Fruit fly (Drosophila melanogaster) whole organism, embryonic: ENCODE results near the gene Cnb.

Experiments used
- Blimp-1 ChIP-seq: fragments of 200-800 bp; sonication (Bioruptor generic); optimal IDR thresholded peaks from 3 replicates; lab custom pipeline; 2018; ENCODE audit warnings: missing biosample characterization, missing genetic modification characterization, mild to moderate bottlenecking, moderate library complexity, missing genetic modification reagents
- CG10274 ChIP-seq: fragments of 200-800 bp; sonication (Bioruptor generic); optimal IDR thresholded peaks from 3 replicates; lab custom pipeline; 2017; ENCODE audit warnings: missing biosample characterization, mild to moderate bottlenecking, missing genetic modification characterization
- CG11695 ChIP-seq: fragments of 200-800 bp; sonication (Bioruptor generic); IDR thresholded peaks from 3 replicates; pipeline ENCODE4 v1.3.6; 2022; ENCODE audit warnings: missing biosample characterization, missing genetic modification characterization
- CG12071 ChIP-seq: fragments of 200-800 bp; sonication (Bioruptor generic); optimal IDR thresholded peaks from 3 replicates; lab custom pipeline; 2018; ENCODE audit warnings: missing biosample characterization, mild to moderate bottlenecking, missing genetic modification characterization
- CG12219 ChIP-seq: fragments of 200-800 bp; sonication (Bioruptor generic); optimal IDR thresholded peaks from 3 replicates; lab custom pipeline; 2018; ENCODE audit warnings: missing biosample characterization, mild to moderate bottlenecking, missing genetic modification characterization
- CG12236 ChIP-seq: fragments of 200-800 bp; sonication (Bioruptor generic); optimal IDR thresholded peaks from 2 replicates; lab custom pipeline; 2016; ENCODE audit warnings: missing biosample characterization, missing genetic modification characterization
- CG12769 ChIP-seq: fragments of 200-800 bp; sonication (Bioruptor generic); optimal IDR thresholded peaks from 2 replicates; lab custom pipeline; 2019; ENCODE audit warnings: missing biosample characterization, mild to moderate bottlenecking, missing genetic modification characterization, moderate library complexity
- CG12942 ChIP-seq: fragments of 200-800 bp; sonication (Bioruptor generic); optimal IDR thresholded peaks from 3 replicates; lab custom pipeline; 2016; ENCODE audit warnings: missing biosample characterization, missing genetic modification characterization
- CG14014 ChIP-seq: fragments of 200-800 bp; sonication (Bioruptor generic); IDR thresholded peaks from 2 replicates; pipeline ENCODE4 v1.3.6; 2022; ENCODE audit warnings: missing biosample characterization, missing genetic modification characterization
- CG14710 ChIP-seq: fragments of 200-800 bp; sonication (Bioruptor generic); optimal IDR thresholded peaks from 3 replicates; lab custom pipeline; 2019; ENCODE audit warnings: missing biosample characterization, mild to moderate bottlenecking, missing genetic modification characterization, moderate library complexity
- CG15269 ChIP-seq: fragments of 200-800 bp; sonication (Bioruptor generic); optimal IDR thresholded peaks from 2 replicates; lab custom pipeline; 2018; ENCODE audit warnings: missing biosample characterization, mild to moderate bottlenecking, missing genetic modification characterization, moderate library complexity
- CG16863 ChIP-seq: fragments of 200-800 bp; sonication (Bioruptor generic); optimal IDR thresholded peaks from 3 replicates; lab custom pipeline; 2016; ENCODE audit warnings: missing biosample characterization, missing genetic modification characterization
- CG17568 ChIP-seq: fragments of 200-800 bp; sonication (Bioruptor generic); optimal IDR thresholded peaks from 2 replicates; lab custom pipeline; 2018; ENCODE audit warnings: missing biosample characterization, mild to moderate bottlenecking, missing genetic modification characterization, moderate library complexity
- CG3281 ChIP-seq: fragments of 200-800 bp; sonication (Bioruptor generic); optimal IDR thresholded peaks from 3 replicates; lab custom pipeline; 2017; ENCODE audit warnings: missing biosample characterization, mild to moderate bottlenecking, missing genetic modification characterization
- CG34376 ChIP-seq: fragments of 200-800 bp; sonication (Bioruptor generic); optimal IDR thresholded peaks from 2 replicates; lab custom pipeline; 2018; ENCODE audit warnings: missing biosample characterization, mild to moderate bottlenecking, missing genetic modification characterization
- CG3995 ChIP-seq: fragments of 200-800 bp; sonication (Bioruptor generic); optimal IDR thresholded peaks from 3 replicates; lab custom pipeline; 2016; ENCODE audit warnings: missing biosample characterization, missing genetic modification characterization
- CG4360 ChIP-seq: fragments of 200-800 bp; sonication (Bioruptor generic); IDR thresholded peaks from 2 replicates; pipeline ENCODE4 v1.3.6; 2022; ENCODE audit warnings: missing biosample characterization, missing genetic modification characterization
- CG7271 ChIP-seq: fragments of 200-800 bp; sonication (Bioruptor generic); optimal IDR thresholded peaks from 2 replicates; lab custom pipeline; 2018; ENCODE audit warnings: missing biosample characterization, mild to moderate bottlenecking, missing genetic modification characterization, moderate library complexity
- CG8765 ChIP-seq: fragments of 200-800 bp; sonication (Bioruptor generic); IDR thresholded peaks from 2 replicates; pipeline ENCODE4 v1.3.6; 2022; ENCODE audit warnings: missing biosample characterization, missing genetic modification characterization
- CG9609 ChIP-seq: fragments of 200-800 bp; sonication (Bioruptor generic); optimal IDR thresholded peaks from 3 replicates; lab custom pipeline; 2016; ENCODE audit warnings: missing biosample characterization, missing genetic modification characterization
- CG9797 ChIP-seq: fragments of 200-800 bp; sonication (Bioruptor generic); optimal IDR thresholded peaks from 3 replicates; lab custom pipeline; 2018; ENCODE audit warnings: missing biosample characterization, mild to moderate bottlenecking, missing genetic modification characterization
- D19B ChIP-seq: fragments of 200-800 bp; sonication (Bioruptor generic); optimal IDR thresholded peaks from 2 replicates; lab custom pipeline; 2017; ENCODE audit warnings: missing biosample characterization, mild to moderate bottlenecking, missing genetic modification characterization
- Dek ChIP-seq: fragments of 200-800 bp; sonication (Bioruptor generic); optimal IDR thresholded peaks from 3 replicates; lab custom pipeline; 2019; ENCODE audit warnings: missing biosample characterization, mild to moderate bottlenecking, missing genetic modification characterization, moderate library complexity
- Dll ChIP-seq: fragments of 200-800 bp; sonication (Bioruptor generic); IDR thresholded peaks from 4 replicates; pipeline ENCODE4 v1.3.6; 2022; ENCODE audit warnings: missing biosample characterization, missing genetic modification characterization; ENCODE audit not compliant: partially characterized antibody
- Dp ChIP-seq: fragments of 200-800 bp; sonication (Bioruptor generic); optimal IDR thresholded peaks from 2 replicates; lab custom pipeline; 2018; ENCODE audit warnings: missing biosample characterization, mild to moderate bottlenecking, missing genetic modification characterization, moderate library complexity
- Fer1 ChIP-seq: fragments of 200-800 bp; sonication (Bioruptor generic); optimal IDR thresholded peaks from 2 replicates; lab custom pipeline; 2017; ENCODE audit warnings: missing biosample characterization, mild to moderate bottlenecking, missing genetic modification characterization
- HLHmδ ChIP-seq: fragments of 200-800 bp; sonication (Bioruptor generic); optimal IDR thresholded peaks from 2 replicates; lab custom pipeline; 2018; ENCODE audit warnings: missing biosample characterization, mild to moderate bottlenecking, missing genetic modification characterization, moderate library complexity
- HmgD ChIP-seq: fragments of 200-800 bp; sonication (Bioruptor generic); optimal IDR thresholded peaks from 3 replicates; lab custom pipeline; 2016; ENCODE audit warnings: missing biosample characterization, missing genetic modification characterization
- Hr78 ChIP-seq, 2 experiments: fragments of 200-800 bp in 1 of 2; fragments of >200 bp in 1 of 2; sonication (Bioruptor generic) in 1 of 2; optimal IDR thresholded peaks; 2 replicates each; lab custom pipeline; 2017 to 2019; ENCODE audit warnings: missing biosample characterization in 2 of 2, missing genetic modification characterization in 2 of 2, mild to moderate bottlenecking in 1 of 2, moderate library complexity in 1 of 2
- Sry-δ ChIP-seq: fragments of 200-800 bp; sonication (Bioruptor generic); optimal IDR thresholded peaks from 2 replicates; lab custom pipeline; 2016; ENCODE audit warnings: missing biosample characterization, missing genetic modification characterization
- ato ChIP-seq: fragments of 200-800 bp; sonication (Bioruptor generic); IDR thresholded peaks from 2 replicates; pipeline ENCODE4 v1.3.6; 2022; ENCODE audit warnings: missing biosample characterization, missing genetic modification characterization; ENCODE audit not compliant: partially characterized antibody
- bab2 ChIP-seq: fragments of 200-800 bp; sonication (Bioruptor generic); optimal IDR thresholded peaks from 2 replicates; lab custom pipeline; 2016; ENCODE audit warnings: missing biosample characterization, missing genetic modification characterization
- caup ChIP-seq: fragments of 200-800 bp; sonication (Bioruptor generic); optimal IDR thresholded peaks from 3 replicates; lab custom pipeline; 2017; ENCODE audit warnings: missing biosample characterization, mild to moderate bottlenecking, missing genetic modification characterization, moderate library complexity; ENCODE audit not compliant: severe bottlenecking
- chn ChIP-seq: fragments of 200-800 bp; sonication (Bioruptor generic); optimal IDR thresholded peaks from 2 replicates; lab custom pipeline; 2016; ENCODE audit warnings: missing biosample characterization, missing genetic modification characterization
- crp ChIP-seq, 2 experiments: fragments of 200-800 bp; sonication (Bioruptor generic); optimal IDR thresholded peaks; 2 replicates in 1 of 2; 3 replicates in 1 of 2; lab custom pipeline; 2017; ENCODE audit warnings: missing biosample characterization in 2 of 2, missing genetic modification characterization in 2 of 2, mild to moderate bottlenecking in 1 of 2, moderate library complexity in 1 of 2
- grau ChIP-seq: fragments of 200-800 bp; optimal IDR thresholded peaks from 3 replicates; lab custom pipeline; 2019; ENCODE audit warnings: missing biosample characterization, mild to moderate bottlenecking, missing genetic modification characterization, moderate library complexity
- h ChIP-seq: fragments of >200 bp; optimal IDR thresholded peaks from 2 replicates; lab custom pipeline; 2017
- nom ChIP-seq: fragments of 200-800 bp; sonication (Bioruptor generic); optimal IDR thresholded peaks from 2 replicates; lab custom pipeline; 2017; ENCODE audit warnings: missing biosample characterization, missing genetic modification characterization, mild to moderate bottlenecking, moderate library complexity, missing genetic modification reagents
- oc ChIP-seq: fragments of 200-800 bp; sonication (Bioruptor generic); optimal IDR thresholded peaks from 2 replicates; lab custom pipeline; 2018; ENCODE audit warnings: missing biosample characterization, mild to moderate bottlenecking, missing genetic modification characterization, moderate library complexity
- pfk ChIP-seq: fragments of 200-800 bp; sonication (Bioruptor generic); optimal IDR thresholded peaks from 2 replicates; lab custom pipeline; 2018; ENCODE audit warnings: missing biosample characterization, mild to moderate bottlenecking, missing genetic modification characterization, moderate library complexity
- prd ChIP-seq, 3 experiments: fragments of >200 bp in 2 of 3; fragments of 200-800 bp in 1 of 3; sonication (Bioruptor generic) in 1 of 3; optimal IDR thresholded peaks in 2 of 3; IDR thresholded peaks in 1 of 3; 2 replicates in 2 of 3; 3 replicates in 1 of 3; pipeline versions ENCODE4 v1.3.6 to Lab custom; 2017 to 2022; ENCODE audit warnings: missing biosample characterization in 1 of 3, missing genetic modification characterization in 1 of 3
- row ChIP-seq: fragments of 200-800 bp; sonication (Bioruptor generic); IDR thresholded peaks from 3 replicates; pipeline ENCODE4 v1.3.6; 2022; ENCODE audit warnings: missing biosample characterization, missing genetic modification characterization
- sima ChIP-seq: fragments of 200-800 bp; sonication (Bioruptor generic); optimal IDR thresholded peaks from 2 replicates; lab custom pipeline; 2016; ENCODE audit warnings: missing biosample characterization, missing genetic modification characterization
- slbo ChIP-seq: fragments of 200-800 bp; sonication (Bioruptor generic); IDR thresholded peaks from 2 replicates; pipeline ENCODE4 v1.3.6; 2022; ENCODE audit warnings: missing biosample characterization, missing genetic modification characterization
- trem ChIP-seq: fragments of 200-800 bp; optimal IDR thresholded peaks from 3 replicates; lab custom pipeline; 2019; ENCODE audit warnings: missing biosample characterization, mild to moderate bottlenecking, missing genetic modification characterization, moderate library complexity

Gene Cnb

DNA sequence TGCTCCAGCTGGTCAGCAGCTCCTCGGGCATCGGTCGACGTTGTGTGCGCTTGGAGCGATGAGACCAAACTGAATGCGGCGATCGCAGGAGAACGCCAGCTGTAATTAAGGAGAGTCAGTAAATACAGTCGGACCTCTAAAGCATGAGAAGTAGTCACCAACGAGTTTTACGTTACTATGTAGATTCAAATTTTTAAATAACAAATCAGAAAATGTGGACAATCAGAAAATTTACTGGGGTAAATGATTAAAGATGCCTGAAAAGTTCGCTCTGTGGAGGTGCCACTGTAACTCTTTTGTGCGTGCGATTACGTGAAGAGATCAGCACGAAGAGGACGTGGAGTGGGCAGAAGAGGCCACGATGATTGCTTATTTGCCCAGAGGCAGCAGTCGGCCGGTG lies 15.6 kb downstream of the Cnb start, which contains the start of gene SCOT (continued):
- TF ChIP-seq chn, result peak; percentile 28
- TF ChIP-seq pfk (GFP tag; lab: Kevin White, UChicago), result no peak
- no peak for TF ChIP-seq CG9797 (GFP tag; lab: Kevin White, UChicago)
- TF ChIP-seq CG3281 (GFP tag; lab: Kevin White, UChicago), result no peak
- TF ChIP-seq Sry-δ (GFP tag; lab: Kevin White, UChicago), result no peak
- TF ChIP-seq trem (tag; lab: Kevin White, UChicago), result no peak
- TF ChIP-seq D19B (GFP tag; lab: Kevin White, UChicago), result no peak
- peak; percentile 69 for TF ChIP-seq CG16863 (GFP tag; lab: Kevin White, UChicago)
- TF ChIP-seq HLHmδ, result no peak
- peak; percentile 75 for TF ChIP-seq CG12219 (GFP tag; lab: Kevin White, UChicago)
- no peak for TF ChIP-seq ato (GFP tag; lab: Robert Waterston, UW)
- peak; percentile 76 for TF ChIP-seq CG14014 (GFP tag; lab: Robert Waterston, UW)
- peak; percentile 54 for TF ChIP-seq CG12236 (GFP tag; lab: Kevin White, UChicago)
- TF ChIP-seq CG17568, result no peak
- TF ChIP-seq row (GFP tag; lab: Robert Waterston, UW), result peak; percentile 85
- peak; percentile 67; the same call in 1 of the 3 replicates for TF ChIP-seq CG11695
- TF ChIP-seq CG9609 (GFP tag; lab: Kevin White, UChicago), result peak; percentile 51
- no peak for TF ChIP-seq CG34376 (GFP tag; lab: Kevin White, UChicago)
- TF ChIP-seq CG7271 (tag; lab: Kevin White, UChicago), result no peak
- peak; percentile 95 for TF ChIP-seq grau (tag; lab: Kevin White, UChicago)
- TF ChIP-seq oc, result peak; percentile 71
- TF ChIP-seq CG12942 (GFP tag; lab: Kevin White, UChicago), result no peak
- no peak for TF ChIP-seq Fer1 (GFP tag; lab: Kevin White, UChicago)
- no peak for TF ChIP-seq Dp (GFP tag; lab: Kevin White, UChicago)
- TF ChIP-seq CG15269 (tag; lab: Kevin White, UChicago), result no peak
- no peak for TF ChIP-seq CG12769
- TF ChIP-seq nom (GFP tag; lab: Kevin White, UChicago), result peak; percentile 81
- peak; percentile 39; the same call in 1 of the 2 replicates for TF ChIP-seq CG4360 (GFP tag; lab: Robert Waterston, UW)
- TF ChIP-seq crp (GFP tag; optimal IDR thresholded peaks at IDR 0.05; lab: Kevin White, UChicago), result no peak
- TF ChIP-seq CG8765 (GFP tag; lab: Robert Waterston, UW), result no peak; the same call in 1 of the 2 replicates
- TF ChIP-seq prd (optimal IDR thresholded peaks at IDR 0.05; lab: Kevin White, UChicago), result no peak
- TF ChIP-seq prd (GFP tag; IDR thresholded peaks at IDR 0.05; lab: Robert Waterston, UW), result peak; percentile 80
- TF ChIP-seq CG10274 (GFP tag; lab: Kevin White, UChicago), result no peak
- TF ChIP-seq Dll, result no peak
- no peak for TF ChIP-seq CG14710 (tag; lab: Kevin White, UChicago)
- TF ChIP-seq caup (GFP tag; lab: Kevin White, UChicago), result no peak
- TF ChIP-seq bab2 (GFP tag; lab: Kevin White, UChicago), result peak; percentile 56
- TF ChIP-seq Blimp-1, result no peak
- peak; percentile 35 for TF ChIP-seq HmgD (GFP tag; lab: Kevin White, UChicago)
- TF ChIP-seq sima, result no peak
- TF ChIP-seq h (lab: Kevin White, UChicago), result no peak
- peak; percentile 67 for TF ChIP-seq slbo
- TF ChIP-seq CG12071 (GFP tag; lab: Kevin White, UChicago), result peak; percentile 45
- TF ChIP-seq CG3995, result no peak
- TF ChIP-seq Hr78 (GFP tag; optimal IDR thresholded peaks at IDR 0.05; lab: Kevin White, UChicago), result no peak
- TF ChIP-seq Dek, result no peak
